Fruit fly (Drosophila melanogaster) Kc167 (cell line): ENCODE measurements around the gene Snr1.

Source experiments
- Myc ChIP-seq: fragments of >200 bp; optimal IDR thresholded peaks from 2 replicates; lab custom pipeline; 2017; ENCODE audit warnings: missing external identifiers
- Sin3A ChIP-seq: fragments of >200 bp; optimal IDR thresholded peaks from 2 replicates; lab custom pipeline; 2018; ENCODE audit warnings: missing external identifiers
- h ChIP-seq: fragments of >200 bp; optimal IDR thresholded peaks from 3 replicates; lab custom pipeline; 2018; ENCODE audit warnings: missing external identifiers
- insv ChIP-seq: fragments of >200 bp; optimal IDR thresholded peaks from 3 replicates; lab custom pipeline; 2018; ENCODE audit warnings: missing external identifiers
- psq ChIP-seq: fragments of >200 bp; optimal IDR thresholded peaks from 2 replicates; lab custom pipeline; 2017; ENCODE audit warnings: missing external identifiers
- ttk ChIP-seq: sonication (Bioruptor generic); optimal IDR thresholded peaks from 2 replicates; lab custom pipeline; 2017; ENCODE audit warnings: missing external identifiers

The Snr1 gene

DNA sequence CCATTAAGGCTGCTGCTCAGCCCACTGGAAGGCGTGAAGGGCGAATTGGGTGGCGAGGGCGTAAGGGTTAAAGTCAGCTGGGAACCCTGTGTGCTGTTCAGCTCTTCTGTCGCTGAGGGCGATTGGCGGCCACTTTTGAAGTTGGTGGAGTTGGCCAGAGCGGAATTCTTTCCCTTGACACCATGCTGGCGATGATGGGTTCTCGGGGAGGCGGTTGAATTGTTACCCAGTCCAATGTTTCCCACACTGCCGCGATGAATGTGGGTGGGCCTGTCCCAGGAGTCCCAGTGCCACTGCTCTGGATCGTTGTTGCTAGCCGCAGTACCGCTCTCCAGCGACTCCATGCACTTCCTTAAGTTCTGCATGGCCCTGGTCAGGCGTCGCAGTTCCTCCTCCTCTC lies 12.1 kb downstream of the Snr1 start:
- no peak for TF ChIP-seq h (lab: Kevin White, UChicago)
- peak; percentile 92 for TF ChIP-seq ttk (lab: Kevin White, UChicago)

- TF ChIP-seq psq (lab: Kevin White, UChicago) (no peak), insv (lab: Kevin White, UChicago) (no peak), h (lab: Kevin White, UChicago) (no peak), ttk (lab: Kevin White, UChicago) (no peak), Sin3A (lab: Kevin White, UChicago) (no peak), Myc (lab: Kevin White, UChicago) (no peak)
These were observed 12.9 kb downstream of the Snr1 start, which contains the start of gene ksr for dm6 chr3R:5483488-5484109. Gene ksr, minus strand, starts transcription at chr3R:5483906.

dm6 chr3R:5485295-5485718 lies 14.6 kb downstream of the Snr1 start, which contains the start of gene CG31550:
Gene CG31550, plus strand, starts transcription at chr3R:5485543.
- no peak for TF ChIP-seq psq (lab: Kevin White, UChicago)
- TF ChIP-seq Myc (lab: Kevin White, UChicago) = no peak
- no peak for TF ChIP-seq insv (lab: Kevin White, UChicago)
- TF ChIP-seq h (lab: Kevin White, UChicago) = no peak
- no peak for TF ChIP-seq Sin3A (lab: Kevin White, UChicago)
- TF ChIP-seq ttk (lab: Kevin White, UChicago) = no peak

DNA sequence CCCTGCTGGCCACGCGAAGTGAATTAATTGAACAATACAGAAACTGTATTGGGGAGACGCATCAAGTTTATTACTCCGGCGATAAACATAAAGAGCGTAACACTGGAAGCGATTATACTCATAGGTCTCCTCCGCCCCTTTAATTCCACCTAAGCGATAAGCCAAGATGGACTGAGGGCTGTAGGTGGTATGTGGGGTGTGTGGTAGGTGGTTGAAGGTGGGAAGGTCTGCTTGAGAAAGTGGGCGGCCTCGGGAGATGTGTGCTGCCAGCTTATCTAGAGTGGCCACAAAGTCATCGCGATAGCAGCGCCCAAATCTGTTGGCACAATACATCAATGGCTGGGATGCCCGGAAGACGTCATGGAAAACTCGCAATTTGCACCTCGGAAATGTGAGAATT lies 26.9 kb downstream of the Snr1 start:
- TF ChIP-seq ttk (lab: Kevin White, UChicago) (no peak), insv (lab: Kevin White, UChicago) (no peak), psq (lab: Kevin White, UChicago) (no peak), Sin3A (lab: Kevin White, UChicago) (no peak), Myc (lab: Kevin White, UChicago) (no peak), h (lab: Kevin White, UChicago) (no peak)

DNA sequence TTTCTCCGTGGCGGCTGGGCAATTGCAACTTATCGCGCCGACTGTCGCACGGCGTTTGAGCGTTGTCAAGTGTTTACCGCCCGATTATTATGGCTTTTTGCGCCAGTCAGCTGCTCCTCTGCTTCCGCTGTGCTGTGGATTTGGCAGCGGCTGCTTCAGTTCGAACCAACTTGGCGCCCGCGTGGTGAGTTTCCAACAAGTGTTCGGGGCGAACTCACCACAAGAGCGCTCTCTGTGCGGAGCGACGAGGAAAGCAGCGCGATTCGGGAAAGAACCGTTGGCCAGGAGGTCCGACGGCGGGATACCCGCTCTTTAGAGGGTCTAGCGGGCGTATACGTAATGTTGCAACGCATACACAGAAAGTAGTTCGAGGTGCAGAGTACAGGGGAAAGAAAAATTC lies 31.9 kb downstream of the Snr1 start, which contains the start of gene NKCC:
TSS of gene NKCC (minus strand) at position 57 of the 400 bp plus-strand sequence.
- no peak for TF ChIP-seq Sin3A (lab: Kevin White, UChicago)

DNA sequence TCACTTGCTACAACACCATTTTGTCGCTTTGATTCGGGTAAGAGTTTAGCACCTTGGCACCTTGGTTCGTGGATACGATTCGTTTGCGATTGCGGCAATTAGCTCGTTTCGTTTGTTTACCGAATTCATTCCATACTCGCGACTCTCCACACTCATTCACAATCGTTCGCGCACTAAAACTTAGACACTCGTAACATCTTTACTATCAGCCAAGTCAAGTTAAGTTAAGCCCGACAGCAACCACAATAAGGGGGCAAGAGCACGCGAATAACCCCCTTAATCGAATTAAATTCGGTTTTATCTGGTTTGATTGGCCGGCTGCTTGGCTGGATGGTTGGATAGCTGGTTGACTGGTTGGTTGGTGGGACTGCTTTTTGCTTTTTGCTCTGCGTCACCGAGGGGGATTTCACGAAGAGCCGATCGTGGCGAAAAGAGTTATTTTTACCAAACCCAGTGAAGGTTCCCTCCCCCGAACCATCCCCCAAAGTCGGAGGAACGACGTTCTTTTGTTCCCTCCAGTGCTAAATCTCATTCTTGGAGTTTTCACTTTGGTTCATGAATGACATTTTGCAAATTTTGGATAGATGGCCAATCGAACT lies 33.2 kb downstream of the Snr1 start:
- TF ChIP-seq Myc (lab: Kevin White, UChicago) = no peak
- no peak for TF ChIP-seq insv (lab: Kevin White, UChicago)
- TF ChIP-seq ttk (lab: Kevin White, UChicago) = no peak
- TF ChIP-seq psq (lab: Kevin White, UChicago) = no peak
- no peak for TF ChIP-seq Sin3A (lab: Kevin White, UChicago)
- no peak for TF ChIP-seq h (lab: Kevin White, UChicago)

DNA sequence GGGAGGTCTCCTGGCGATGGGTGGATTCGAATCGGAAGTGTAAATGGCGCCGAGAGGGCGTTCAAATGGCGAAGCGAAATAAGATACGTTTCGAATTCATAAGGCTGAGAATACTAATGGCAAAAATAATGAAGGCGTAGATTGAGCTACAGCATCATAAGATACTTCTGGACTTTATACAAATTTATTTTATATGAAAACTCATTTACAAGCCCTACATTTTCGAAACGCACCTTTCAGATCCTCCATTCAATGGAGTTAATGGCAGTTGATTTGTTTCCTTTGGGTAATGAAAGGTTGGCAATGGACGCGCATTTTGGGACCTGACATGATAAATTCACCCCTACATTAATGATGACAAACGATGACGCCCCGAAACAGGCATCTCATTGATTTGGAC lies 44.0 kb downstream of the Snr1 start:
- TF ChIP-seq insv (lab: Kevin White, UChicago) (no peak), psq (lab: Kevin White, UChicago) (no peak), ttk (lab: Kevin White, UChicago) (no peak)

- TF ChIP-seq h (lab: Kevin White, UChicago) = no peak
- no peak for TF ChIP-seq Sin3A (lab: Kevin White, UChicago)
- TF ChIP-seq insv (lab: Kevin White, UChicago) = no peak
- no peak for TF ChIP-seq Myc (lab: Kevin White, UChicago)
- TF ChIP-seq psq (lab: Kevin White, UChicago) = no peak
- no peak for TF ChIP-seq ttk (lab: Kevin White, UChicago)
These were observed 45.9 kb downstream of the Snr1 start for dm6 chr3R:5516582-5517001.

DNA sequence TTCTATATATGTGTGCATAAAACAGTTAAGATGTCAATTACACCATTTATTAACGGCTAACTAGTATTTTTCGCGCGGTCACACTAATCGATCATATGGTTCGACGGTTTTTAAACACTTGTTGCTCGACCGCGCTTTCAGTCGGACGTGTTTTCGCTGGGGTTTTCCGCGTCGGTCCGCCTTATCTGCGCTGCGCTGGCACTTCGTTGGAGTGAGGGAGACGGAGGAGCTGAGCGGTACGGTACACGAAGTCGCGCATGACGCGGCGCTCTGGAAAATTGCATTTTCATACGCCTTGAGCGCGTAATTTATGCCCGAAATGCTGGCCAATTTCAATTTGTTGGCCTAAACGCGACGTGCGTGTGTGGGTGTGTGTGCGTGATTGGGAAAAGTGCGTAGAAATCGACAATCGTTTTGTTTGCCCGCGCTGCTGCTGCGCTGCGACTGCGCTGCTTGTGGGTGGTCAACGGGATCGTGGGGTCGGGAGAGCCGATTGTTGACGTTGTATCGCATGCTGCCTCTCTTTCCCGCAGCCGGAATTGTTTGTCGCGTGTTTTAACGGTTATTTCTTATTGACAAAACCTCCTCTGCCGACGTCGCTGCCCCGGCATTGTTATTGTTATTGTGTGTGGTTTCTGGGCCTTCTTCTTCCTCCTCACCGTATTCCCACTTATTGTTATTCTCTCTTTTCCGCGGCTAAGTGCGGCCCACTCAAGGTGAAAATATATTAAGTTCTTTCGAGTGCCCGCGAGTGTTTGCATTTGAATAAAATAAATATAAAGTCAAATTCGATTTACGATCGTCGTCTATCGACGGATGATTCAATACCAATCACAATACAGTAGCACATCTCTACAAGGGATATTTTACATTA lies 46.5 kb downstream of the Snr1 start, which contains the start of gene Itpr:
TSS of gene Itpr (plus strand) at position 116 of the 874 bp plus-strand sequence.
- TF ChIP-seq h (lab: Kevin White, UChicago) = no peak
- TF ChIP-seq insv (lab: Kevin White, UChicago) = no peak
- no peak for TF ChIP-seq psq (lab: Kevin White, UChicago)
- TF ChIP-seq Myc (lab: Kevin White, UChicago) = no peak
- TF ChIP-seq Sin3A (lab: Kevin White, UChicago) = no peak
- no peak for TF ChIP-seq ttk (lab: Kevin White, UChicago)

dm6 chr3R:5517876-5518211 lies 47.1 kb downstream of the Snr1 start:
- TF ChIP-seq insv (lab: Kevin White, UChicago) = no peak
- no peak for TF ChIP-seq psq (lab: Kevin White, UChicago)
- TF ChIP-seq h (lab: Kevin White, UChicago) = no peak
- TF ChIP-seq Sin3A (lab: Kevin White, UChicago) = no peak

dm6 chr3R:5518627-5519026 lies 47.9 kb downstream of the Snr1 start:
- TF ChIP-seq psq (lab: Kevin White, UChicago) (no peak), ttk (lab: Kevin White, UChicago) (no peak), insv (lab: Kevin White, UChicago) (no peak), Myc (lab: Kevin White, UChicago) (no peak), h (lab: Kevin White, UChicago) (no peak), Sin3A (lab: Kevin White, UChicago) (no peak)
